Fruit fly (Drosophila melanogaster) whole organism, prepupa: ENCODE data around the gene CG6125.

Source experiments
- cyc ChIP-seq: fragments of 200-800 bp; sonication (Bioruptor generic); optimal IDR thresholded peaks from 3 replicates; lab custom pipeline; 2016; ENCODE audit warnings: missing biosample characterization, missing genetic modification characterization
- fd85E ChIP-seq: fragments of 200-800 bp; sonication (Bioruptor generic); optimal IDR thresholded peaks from 3 replicates; lab custom pipeline; 2016; ENCODE audit warnings: missing biosample characterization, missing genetic modification characterization

DNA sequence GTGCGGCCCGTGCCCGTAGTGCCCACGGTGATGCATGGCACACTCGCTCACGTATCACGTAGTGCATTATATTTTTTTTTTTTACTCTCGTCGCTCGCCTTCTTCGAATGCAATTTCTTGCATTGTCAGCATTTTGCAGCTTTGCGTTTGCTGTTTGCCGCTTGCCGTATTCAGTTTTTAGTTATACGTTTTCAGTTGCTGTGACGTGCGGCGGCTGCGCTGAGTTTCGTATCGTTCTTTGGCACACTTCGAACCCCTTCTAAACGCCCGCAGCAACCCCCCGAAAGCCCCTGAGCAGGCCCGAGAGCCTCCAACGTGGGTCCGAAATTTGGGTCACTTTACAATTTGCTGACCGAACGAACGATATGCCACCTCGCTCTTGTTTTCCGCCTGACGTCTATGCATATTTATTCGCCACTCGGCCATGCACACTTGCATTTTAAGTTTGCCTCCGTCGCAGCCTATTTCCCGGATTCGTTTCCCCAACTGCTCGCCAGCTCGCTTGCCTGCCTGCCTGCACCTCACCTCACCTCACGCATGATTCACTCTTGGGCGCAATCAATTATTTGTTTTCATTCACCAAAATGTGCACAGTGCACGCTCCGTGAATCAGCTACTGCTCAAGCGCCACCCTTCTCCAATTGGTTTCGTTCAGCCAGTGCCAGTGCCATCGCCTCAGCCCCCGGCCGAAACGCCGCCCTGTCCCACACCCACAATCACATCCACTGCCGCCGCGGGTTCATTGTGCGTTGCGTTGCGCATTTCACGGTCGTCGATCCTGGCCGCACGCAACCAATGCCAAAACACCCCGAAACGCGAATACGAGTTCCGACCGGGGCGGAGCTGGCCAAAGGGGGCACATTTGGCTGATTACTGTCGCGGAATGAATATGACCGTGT, 4.1 kb upstream of the CG6125 start:
- TF ChIP-seq cyc (GFP tag; lab: Kevin White, UChicago), result no peak
- TF ChIP-seq fd85E (GFP tag; lab: Kevin White, UChicago), result no peak
